Fruit fly (Drosophila melanogaster) whole organism, adult: ENCODE results near the gene Cyp4d1.

ENCODE experiments used
- CG11617 ChIP-seq: fragments of 200-800 bp; sonication (Bioruptor generic); optimal IDR thresholded peaks from 2 replicates; lab custom pipeline; 2017; ENCODE audit warnings: mild to moderate bottlenecking, missing biosample characterization, missing genetic modification reagents, missing genetic modification characterization
- CG12768 ChIP-seq: fragments of 200-800 bp; sonication (Bioruptor generic); optimal IDR thresholded peaks from 2 replicates; lab custom pipeline; 2017; ENCODE audit warnings: missing biosample characterization, missing genetic modification characterization, mild to moderate bottlenecking, moderate library complexity, missing genetic modification reagents
- CG14711 ChIP-seq: fragments of 200-800 bp; sonication (Bioruptor generic); optimal IDR thresholded peaks from 2 replicates; lab custom pipeline; 2018; ENCODE audit warnings: missing biosample characterization, mild to moderate bottlenecking, missing genetic modification characterization, moderate library complexity
- CG1620 ChIP-seq: fragments of 200-800 bp; sonication (Bioruptor generic); optimal IDR thresholded peaks from 2 replicates; lab custom pipeline; 2016; ENCODE audit warnings: missing biosample characterization, missing genetic modification characterization
- CG33017 ChIP-seq: fragments of 200-800 bp; sonication (Bioruptor generic); optimal IDR thresholded peaks from 2 replicates; lab custom pipeline; 2018; ENCODE audit warnings: missing biosample characterization, mild to moderate bottlenecking, missing genetic modification characterization, moderate library complexity
- CG5204 ChIP-seq: fragments of 200-800 bp; sonication (Bioruptor generic); optimal IDR thresholded peaks from 2 replicates; lab custom pipeline; 2016; ENCODE audit warnings: missing biosample characterization, missing genetic modification characterization
- CG7045 ChIP-seq: fragments of 200-800 bp; sonication (Bioruptor generic); optimal IDR thresholded peaks from 2 replicates; lab custom pipeline; 2017; ENCODE audit warnings: missing biosample characterization, mild to moderate bottlenecking, missing genetic modification characterization
- CG7101 ChIP-seq: fragments of 200-800 bp; sonication (Bioruptor generic); optimal IDR thresholded peaks from 2 replicates; lab custom pipeline; 2018; ENCODE audit warnings: missing biosample characterization, mild to moderate bottlenecking, missing genetic modification characterization, moderate library complexity
- Clk ChIP-seq: fragments of 200-800 bp; sonication (Bioruptor generic); optimal IDR thresholded peaks from 2 replicates; lab custom pipeline; 2017; ENCODE audit warnings: missing biosample characterization, missing genetic modification characterization
- Crg-1 ChIP-seq: fragments of 200-800 bp; sonication (Bioruptor generic); optimal IDR thresholded peaks from 2 replicates; lab custom pipeline; 2016; ENCODE audit warnings: missing biosample characterization, missing genetic modification characterization
- Hr96 ChIP-seq: fragments of 200-800 bp; sonication (Bioruptor generic); optimal IDR thresholded peaks from 2 replicates; lab custom pipeline; 2016; ENCODE audit warnings: missing biosample characterization, missing genetic modification characterization
- Mnt ChIP-seq: fragments of 200-800 bp; sonication (Bioruptor generic); optimal IDR thresholded peaks from 2 replicates; lab custom pipeline; 2016; ENCODE audit warnings: missing biosample characterization, mild to moderate bottlenecking, missing genetic modification characterization
- bab1 ChIP-seq: fragments of 200-800 bp; sonication (Bioruptor generic); optimal IDR thresholded peaks from 3 replicates; lab custom pipeline; 2019; ENCODE audit warnings: missing biosample characterization, mild to moderate bottlenecking, missing genetic modification characterization, moderate library complexity
- cic ChIP-seq: fragments of 200-800 bp; sonication (Bioruptor generic); optimal IDR thresholded peaks from 2 replicates; lab custom pipeline; 2017; ENCODE audit warnings: missing biosample characterization, mild to moderate bottlenecking, missing genetic modification characterization, moderate library complexity
- cnc ChIP-seq, 2 experiments: fragments of >200 bp; optimal IDR thresholded peaks; 2 replicates each; lab custom pipeline; 2017
- kay ChIP-seq: fragments of 200-800 bp; sonication (Bioruptor generic); peaks from one replicate; lab custom pipeline; 2016; ENCODE audit warnings: missing biosample characterization, missing genetic modification characterization, borderline replicate concordance
- ovo ChIP-seq: fragments of 200-800 bp; sonication (Bioruptor generic); optimal IDR thresholded peaks from 2 replicates; lab custom pipeline; 2016; ENCODE audit warnings: missing biosample characterization, missing genetic modification characterization
- pad ChIP-seq: fragments of 200-800 bp; sonication (Bioruptor generic); optimal IDR thresholded peaks from 3 replicates; lab custom pipeline; 2017; ENCODE audit warnings: missing biosample characterization, missing genetic modification characterization, mild to moderate bottlenecking, moderate library complexity, missing genetic modification reagents
- tj ChIP-seq: fragments of 200-800 bp; sonication (Bioruptor generic); optimal IDR thresholded peaks from 3 replicates; lab custom pipeline; 2017; ENCODE audit warnings: missing biosample characterization, mild to moderate bottlenecking, missing genetic modification characterization, moderate library complexity
- toe ChIP-seq: fragments of 200-800 bp; sonication (Bioruptor generic); optimal IDR thresholded peaks from 2 replicates; lab custom pipeline; 2016; ENCODE audit warnings: missing biosample characterization, missing genetic modification characterization

Gene Cyp4d1

DNA sequence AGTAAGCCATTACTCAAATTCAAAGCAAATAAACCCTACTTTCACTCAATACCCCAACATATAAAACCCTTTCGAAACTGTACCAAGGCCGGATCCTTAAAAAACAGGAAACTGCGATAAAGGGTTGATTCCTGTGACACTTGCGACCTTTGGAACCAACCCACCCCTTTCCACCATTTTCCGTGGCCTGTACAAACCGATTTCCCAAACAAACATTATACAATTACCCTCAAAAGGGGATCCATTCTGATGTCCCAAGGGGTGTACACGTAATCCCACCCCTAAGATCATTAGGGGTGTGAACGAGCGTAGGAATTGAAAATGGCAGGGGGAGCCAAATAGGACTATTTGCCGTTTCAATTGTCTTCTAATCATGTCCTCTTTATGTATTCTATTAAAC is 22.4 kb downstream of the Cyp4d1 start:
- TF ChIP-seq CG7101 (no peak), cic (no peak), CG1620 (GFP tag; lab: Kevin White, UChicago) (no peak)

dm6 chrX:2138417-2138816 is 23.6 kb downstream of the Cyp4d1 start:
- peak; percentile 28 for TF ChIP-seq Mnt (GFP tag; lab: Kevin White, UChicago)
- peak; percentile 81 for TF ChIP-seq kay
- TF ChIP-seq toe (GFP tag; lab: Kevin White, UChicago): no peak
- TF ChIP-seq tj: peak; percentile 56
- no peak for TF ChIP-seq CG7045 (GFP tag; lab: Kevin White, UChicago)
- TF ChIP-seq Hr96 (GFP tag; lab: Kevin White, UChicago): no peak

- TF ChIP-seq CG33017 (no peak), CG14711 (tag; lab: Kevin White, UChicago) (no peak), cnc (optimal IDR thresholded peaks at IDR 0.05; lab: Kevin White, UChicago) (no peak), CG7101 (no peak), CG1620 (GFP tag; lab: Kevin White, UChicago) (no peak), Hr96 (GFP tag; lab: Kevin White, UChicago) (no peak), Crg-1 (GFP tag; lab: Kevin White, UChicago) (no peak)
These were observed 23.8 kb downstream of the Cyp4d1 start, which contains the start of gene ph-p for dm6 chrX:2138342-2138416. Gene ph-p (minus strand): TSS chrX:2138371.

dm6 chrX:2137587-2138341 is 24.2 kb downstream of the Cyp4d1 start:
- peak; percentile 98 for TF ChIP-seq CG1620 (GFP tag; lab: Kevin White, UChicago)
- peak; percentile 97 for TF ChIP-seq ovo
- TF ChIP-seq kay: peak; percentile 98
- peak; percentile 98 for TF ChIP-seq CG7045 (GFP tag; lab: Kevin White, UChicago)
- TF ChIP-seq cic: peak; percentile 81
- peak; percentile 99 for TF ChIP-seq Hr96 (GFP tag; lab: Kevin White, UChicago)
- TF ChIP-seq CG5204 (GFP tag; lab: Kevin White, UChicago): peak; percentile 97
- peak; percentile 97 for TF ChIP-seq Mnt (GFP tag; lab: Kevin White, UChicago)
- peak; percentile 98 for TF ChIP-seq Clk
- TF ChIP-seq pad (GFP tag; lab: Kevin White, UChicago): peak; percentile 93
- peak; percentile 100 for TF ChIP-seq CG7101
- peak; percentile 99 for TF ChIP-seq CG33017
- TF ChIP-seq CG12768: peak; percentile 98
- peak; percentile 98 for TF ChIP-seq CG14711 (tag; lab: Kevin White, UChicago)
- TF ChIP-seq toe (GFP tag; lab: Kevin White, UChicago): peak; percentile 98
- TF ChIP-seq cnc (optimal IDR thresholded peaks at IDR 0.05; lab: Kevin White, UChicago): no peak
- peak; percentile 87 for TF ChIP-seq bab1 (GFP tag; lab: Kevin White, UChicago)
- peak; percentile 90 for TF ChIP-seq tj
- peak; percentile 95 for TF ChIP-seq Crg-1 (GFP tag; lab: Kevin White, UChicago)
- peak; percentile 99 for TF ChIP-seq CG11617 (GFP tag; lab: Kevin White, UChicago)

- peak; percentile 97 for TF ChIP-seq CG12768
- TF ChIP-seq CG33017: peak; percentile 97
- peak; percentile 94 for TF ChIP-seq Hr96 (GFP tag; lab: Kevin White, UChicago)
- TF ChIP-seq CG11617 (GFP tag; lab: Kevin White, UChicago): peak; percentile 91
- TF ChIP-seq kay: no peak
- peak; percentile 45 for TF ChIP-seq cic
- TF ChIP-seq toe (GFP tag; lab: Kevin White, UChicago): peak; percentile 49
- peak; percentile 66 for TF ChIP-seq Mnt (GFP tag; lab: Kevin White, UChicago)
- peak; percentile 80 for TF ChIP-seq CG7045 (GFP tag; lab: Kevin White, UChicago)
- peak; percentile 81 for TF ChIP-seq CG1620 (GFP tag; lab: Kevin White, UChicago)
- peak; percentile 99 for TF ChIP-seq CG7101
- TF ChIP-seq CG14711 (tag; lab: Kevin White, UChicago): peak; percentile 99
- TF ChIP-seq bab1 (GFP tag; lab: Kevin White, UChicago): peak; percentile 97
- peak; percentile 55 for TF ChIP-seq Clk
- TF ChIP-seq Crg-1 (GFP tag; lab: Kevin White, UChicago): peak; percentile 93
- no peak for TF ChIP-seq cnc (optimal IDR thresholded peaks at IDR 0.05; lab: Kevin White, UChicago)
- TF ChIP-seq pad (GFP tag; lab: Kevin White, UChicago): peak; percentile 96
- TF ChIP-seq tj: peak; percentile 85
- peak; percentile 75 for TF ChIP-seq CG5204 (GFP tag; lab: Kevin White, UChicago)
- peak; percentile 78 for TF ChIP-seq ovo
These were observed 25.0 kb downstream of the Cyp4d1 start for dm6 chrX:2136831-2137452.

DNA sequence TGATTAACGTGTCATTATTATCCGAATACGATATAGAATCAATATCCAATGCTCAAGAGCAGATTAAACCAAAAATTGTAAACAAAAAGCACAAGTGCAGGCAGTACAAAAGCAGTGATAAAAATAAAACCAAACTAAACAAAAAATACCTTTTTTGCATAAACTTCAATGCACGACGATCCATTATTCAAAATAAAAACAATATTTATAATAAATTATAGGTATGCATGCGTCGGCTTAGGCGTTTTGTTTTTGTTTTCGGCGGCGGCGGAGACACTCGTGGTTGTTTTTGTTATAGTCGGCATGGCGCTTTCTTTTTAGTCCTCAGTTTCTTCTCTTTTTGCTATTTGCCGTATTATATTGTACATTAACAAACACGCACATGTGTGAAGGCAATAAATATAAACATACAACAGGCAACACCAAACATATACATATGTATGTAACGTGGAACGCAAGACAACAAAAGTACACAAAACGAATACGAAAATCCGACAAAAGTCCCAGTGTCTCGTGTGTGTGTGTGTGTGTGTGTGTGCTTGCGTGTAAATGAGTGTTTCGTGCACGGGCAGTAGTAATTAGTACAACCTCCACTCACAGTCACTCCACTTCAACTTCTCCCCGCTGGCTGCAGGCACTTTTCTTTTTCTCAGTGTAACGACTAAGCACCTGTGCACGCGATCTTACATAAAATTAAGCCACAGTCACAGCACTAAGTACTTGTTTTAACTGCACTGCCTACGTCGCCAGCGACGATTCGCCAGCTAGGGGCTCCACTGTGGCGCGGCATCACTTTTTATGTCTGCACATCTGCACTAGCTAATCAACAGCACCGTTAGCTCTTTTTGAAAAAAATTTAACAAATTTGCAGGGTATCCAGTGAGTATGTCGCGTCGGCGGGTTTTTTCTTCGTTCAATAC is 25.9 kb downstream of the Cyp4d1 start:
- TF ChIP-seq CG5204 (GFP tag; lab: Kevin White, UChicago) (peak; percentile 16), ovo (no peak)
